Fruit fly (Drosophila melanogaster): Measurements from ENCODE around the gene Gr22a.

Gr22a gene

dm6 chr2L:1751953-1752352 lies 42.8 kb downstream of the Gr22a start, which contains the start of the genes CG17712 and CG17648:
Gene CG17712, minus strand, starts transcription at chr2L:1752122.
Gene CG17648, plus strand, starts transcription at chr2L:1752308.
- no peak for TF ChIP-seq Crg-1 (GFP tag; optimal IDR thresholded peaks at IDR 0.05)
- TF ChIP-seq bab1 (GFP tag; optimal IDR thresholded peaks at IDR 0.05): peak; percentile 23

- no peak for TF ChIP-seq CG5204 (GFP tag; optimal IDR thresholded peaks at IDR 0.05)
- no peak for TF ChIP-seq CG7101 (tag; optimal IDR thresholded peaks at IDR 0.05)
Measured at dm6 chr2L:1748410-1748809, 46.3 kb downstream of the Gr22a start.

- TF ChIP-seq cnc (optimal IDR thresholded peaks at IDR 0.05): no peak
- TF ChIP-seq cic (GFP tag; optimal IDR thresholded peaks at IDR 0.05): no peak
- TF ChIP-seq kay (GFP tag; ENCODE audit: borderline replicate concordance): peak; percentile 66
- TF ChIP-seq CG14711 (tag; optimal IDR thresholded peaks at IDR 0.05): no peak
Measured at dm6 chr2L:1743800-1744199, 50.9 kb downstream of the Gr22a start.
